Fruit fly (Drosophila melanogaster) whole organism, embryonic: ENCODE results near the gene CG15160.

Source experiments
- Ada2b ChIP-seq: fragments of 200-800 bp; sonication (Bioruptor generic); IDR thresholded peaks from 2 replicates; pipeline ENCODE4 v1.3.6; 2022; ENCODE audit warnings: missing biosample characterization, missing genetic modification characterization
- CG10209 ChIP-seq: fragments of 200-800 bp; sonication (Bioruptor generic); optimal IDR thresholded peaks from 3 replicates; lab custom pipeline; 2017; ENCODE audit warnings: missing biosample characterization, mild to moderate bottlenecking, missing genetic modification characterization, missing genetic modification reagents
- CG10959 ChIP-seq: fragments of 200-800 bp; sonication (Bioruptor generic); IDR thresholded peaks from 2 replicates; pipeline ENCODE4 v1.3.6; 2022; ENCODE audit warnings: missing biosample characterization, missing genetic modification characterization
- CG10979 ChIP-seq: fragments of 200-800 bp; sonication (Bioruptor generic); optimal IDR thresholded peaks from 2 replicates; lab custom pipeline; 2018; ENCODE audit warnings: missing biosample characterization, mild to moderate bottlenecking, missing genetic modification characterization, moderate library complexity
- CG12391 ChIP-seq: fragments of 200-800 bp; sonication (Bioruptor generic); optimal IDR thresholded peaks from 3 replicates; lab custom pipeline; 2018; ENCODE audit warnings: missing biosample characterization, mild to moderate bottlenecking, missing genetic modification characterization, moderate library complexity
- CG14441 ChIP-seq: fragments of 200-800 bp; sonication (Bioruptor generic); IDR thresholded peaks from 2 replicates; pipeline ENCODE4 v1.3.6; 2022; ENCODE audit warnings: missing biosample characterization, missing genetic modification characterization
- CG14710 ChIP-seq: fragments of 200-800 bp; sonication (Bioruptor generic); optimal IDR thresholded peaks from 3 replicates; lab custom pipeline; 2019; ENCODE audit warnings: missing biosample characterization, mild to moderate bottlenecking, missing genetic modification characterization, moderate library complexity
- CG14965 ChIP-seq: fragments of 200-800 bp; sonication (Bioruptor generic); optimal IDR thresholded peaks from 2 replicates; lab custom pipeline; 2016; ENCODE audit warnings: missing biosample characterization, missing genetic modification characterization, borderline replicate concordance
- CG15479 ChIP-seq: fragments of 200-800 bp; sonication (Bioruptor generic); optimal IDR thresholded peaks from 3 replicates; lab custom pipeline; 2019; ENCODE audit warnings: missing biosample characterization, mild to moderate bottlenecking, missing genetic modification characterization, moderate library complexity
- CG15696 ChIP-seq: fragments of 200-800 bp; sonication (Bioruptor generic); optimal IDR thresholded peaks from 2 replicates; lab custom pipeline; 2019; ENCODE audit warnings: missing biosample characterization, mild to moderate bottlenecking, missing genetic modification characterization, moderate library complexity
- CG16779 ChIP-seq: fragments of 200-800 bp; sonication (Bioruptor generic); IDR thresholded peaks from 2 replicates; pipeline ENCODE4 v1.3.6; 2022; ENCODE audit warnings: missing biosample characterization, missing genetic modification characterization
- CG18262 ChIP-seq: fragments of 200-800 bp; optimal IDR thresholded peaks from 3 replicates; lab custom pipeline; 2019; ENCODE audit warnings: missing biosample characterization, mild to moderate bottlenecking, missing genetic modification characterization, moderate library complexity
- CG30403 ChIP-seq: fragments of 200-800 bp; sonication (Bioruptor generic); optimal IDR thresholded peaks from 3 replicates; lab custom pipeline; 2016; ENCODE audit warnings: missing biosample characterization, missing genetic modification characterization
- CG34376 ChIP-seq: fragments of 200-800 bp; sonication (Bioruptor generic); optimal IDR thresholded peaks from 2 replicates; lab custom pipeline; 2018; ENCODE audit warnings: missing biosample characterization, mild to moderate bottlenecking, missing genetic modification characterization
- CG4282 ChIP-seq: fragments of 200-800 bp; sonication (Bioruptor generic); optimal IDR thresholded peaks from 2 replicates; lab custom pipeline; 2016; ENCODE audit warnings: missing biosample characterization, missing genetic modification characterization
- CG8290 ChIP-seq, 3 experiments: fragments of 200-800 bp; sonication (Bioruptor generic); optimal IDR thresholded peaks; 2 replicates each; lab custom pipeline; 2016 to 2019; ENCODE audit warnings: missing biosample characterization in 3 of 3, missing genetic modification characterization in 3 of 3, mild to moderate bottlenecking in 2 of 3, moderate library complexity in 1 of 3
- CG9797 ChIP-seq: fragments of 200-800 bp; sonication (Bioruptor generic); optimal IDR thresholded peaks from 3 replicates; lab custom pipeline; 2018; ENCODE audit warnings: missing biosample characterization, mild to moderate bottlenecking, missing genetic modification characterization
- Ets65A ChIP-seq: fragments of 200-800 bp; sonication (Bioruptor generic); peaks from one replicate; lab custom pipeline; 2016; ENCODE audit warnings: missing biosample characterization, missing genetic modification characterization
- H15 ChIP-seq: fragments of 200-800 bp; sonication (Bioruptor generic); IDR thresholded peaks from 3 replicates; pipeline ENCODE4 v1.3.6; 2022; ENCODE audit warnings: missing biosample characterization, missing genetic modification characterization
- Hmx ChIP-seq: fragments of 200-800 bp; sonication (Bioruptor generic); optimal IDR thresholded peaks from 2 replicates; lab custom pipeline; 2016; ENCODE audit warnings: missing biosample characterization, missing genetic modification characterization
- Med ChIP-seq: fragments of 200-800 bp; sonication (Bioruptor generic); peaks from one replicate; lab custom pipeline; 2016; ENCODE audit warnings: missing biosample characterization, missing genetic modification characterization, mild to moderate bottlenecking, inconsistent platforms, moderate library complexity
- Neu2 ChIP-seq: fragments of 200-800 bp; sonication (Bioruptor generic); optimal IDR thresholded peaks from 3 replicates; lab custom pipeline; 2016; ENCODE audit warnings: missing biosample characterization, missing genetic modification characterization, borderline replicate concordance
- Ravus ChIP-seq: fragments of 200-800 bp; sonication (Bioruptor generic); IDR thresholded peaks from 2 replicates; pipeline ENCODE4 v1.3.6; 2022; ENCODE audit warnings: missing biosample characterization, missing genetic modification characterization
- Xrp1 ChIP-seq: fragments of 200-800 bp; sonication (Bioruptor generic); IDR thresholded peaks from 2 replicates; pipeline ENCODE4 v1.3.6; 2022; ENCODE audit warnings: missing biosample characterization, missing genetic modification characterization
- al ChIP-seq: fragments of 200-800 bp; sonication (Bioruptor generic); IDR thresholded peaks from 2 replicates; pipeline ENCODE4 v1.3.6; 2022; ENCODE audit warnings: missing biosample characterization, missing genetic modification characterization
- az2 ChIP-seq: fragments of 200-800 bp; sonication (Bioruptor generic); optimal IDR thresholded peaks from 3 replicates; lab custom pipeline; 2016; ENCODE audit warnings: missing biosample characterization, missing genetic modification characterization
- bab2 ChIP-seq: fragments of 200-800 bp; sonication (Bioruptor generic); optimal IDR thresholded peaks from 2 replicates; lab custom pipeline; 2016; ENCODE audit warnings: missing biosample characterization, missing genetic modification characterization
- bbx ChIP-seq: fragments of 200-800 bp; sonication (Bioruptor generic); IDR thresholded peaks from 2 replicates; pipeline ENCODE4 v1.3.6; 2022; ENCODE audit warnings: missing biosample characterization, missing genetic modification characterization; ENCODE audit not compliant: partially characterized antibody
- bcd ChIP-seq: fragments of 200-800 bp; sonication (Bioruptor generic); optimal IDR thresholded peaks from 2 replicates; lab custom pipeline; 2017; ENCODE audit warnings: missing biosample characterization, mild to moderate bottlenecking, missing genetic modification characterization
- bsh ChIP-seq, 2 experiments: fragments of 200-800 bp; sonication (Bioruptor generic); optimal IDR thresholded peaks; 2 replicates each; lab custom pipeline; 2017 to 2018; ENCODE audit warnings: mild to moderate bottlenecking in 2 of 2, missing biosample characterization in 2 of 2, missing genetic modification characterization in 2 of 2, moderate library complexity in 1 of 2
- dpn ChIP-seq, 2 experiments: fragments of 200-800 bp; sonication (Bioruptor generic); optimal IDR thresholded peaks; 3 replicates each; lab custom pipeline; 2016; ENCODE audit warnings: missing biosample characterization in 2 of 2, missing genetic modification characterization in 2 of 2
- esg ChIP-seq: fragments of 200-800 bp; sonication (Bioruptor generic); conservative IDR thresholded peaks from 2 replicates; pipeline ENCODE4 v1.3.6; 2022; ENCODE audit warnings: missing biosample characterization, missing genetic modification characterization
- exex ChIP-seq: fragments of 200-800 bp; sonication (Bioruptor generic); optimal IDR thresholded peaks from 4 replicates; lab custom pipeline; 2018; ENCODE audit warnings: missing biosample characterization, mild to moderate bottlenecking, missing genetic modification characterization, moderate library complexity
- fd102C ChIP-seq: fragments of 200-800 bp; sonication (Bioruptor generic); optimal IDR thresholded peaks from 2 replicates; lab custom pipeline; 2018; ENCODE audit warnings: missing biosample characterization, mild to moderate bottlenecking, missing genetic modification characterization, moderate library complexity
- gcm ChIP-seq: fragments of 200-800 bp; sonication (Bioruptor generic); optimal IDR thresholded peaks from 2 replicates; lab custom pipeline; 2019; ENCODE audit warnings: missing biosample characterization, mild to moderate bottlenecking, missing genetic modification characterization, moderate library complexity
- jing ChIP-seq: fragments of 200-800 bp; sonication (Bioruptor generic); optimal IDR thresholded peaks from 2 replicates; lab custom pipeline; 2018; ENCODE audit warnings: missing biosample characterization, mild to moderate bottlenecking, missing genetic modification characterization
- lola ChIP-seq, 3 experiments: fragments of >200 bp in 2 of 3; fragments of 200-800 bp in 1 of 3; sonication (Bioruptor generic) in 1 of 3; optimal IDR thresholded peaks; 2 replicates each; lab custom pipeline; 2017 to 2019; ENCODE audit warnings: missing biosample characterization in 3 of 3, missing genetic modification characterization in 3 of 3, mild to moderate bottlenecking in 1 of 3, moderate library complexity in 1 of 3
- lov ChIP-seq, 2 experiments: fragments of 200-800 bp in 1 of 2; fragments of >200 bp in 1 of 2; sonication (Bioruptor generic) in 1 of 2; IDR thresholded peaks in 1 of 2; optimal IDR thresholded peaks in 1 of 2; 2 replicates in 1 of 2; 3 replicates in 1 of 2; pipeline versions ENCODE4 v1.3.6 to Lab custom; 2017 to 2022; ENCODE audit warnings: missing biosample characterization in 1 of 2, missing genetic modification characterization in 1 of 2
- mam ChIP-seq: fragments of 200-800 bp; sonication (Bioruptor generic); optimal IDR thresholded peaks from 3 replicates; lab custom pipeline; 2016; ENCODE audit warnings: missing biosample characterization, missing genetic modification characterization
- otp ChIP-seq: fragments of 200-800 bp; sonication (Bioruptor generic); IDR thresholded peaks from 3 replicates; pipeline ENCODE4, ENCODE4 v1.3.6; 2022; ENCODE audit warnings: missing biosample characterization, missing genetic modification characterization
- prd ChIP-seq, 3 experiments: fragments of >200 bp in 2 of 3; fragments of 200-800 bp in 1 of 3; sonication (Bioruptor generic) in 1 of 3; optimal IDR thresholded peaks in 2 of 3; IDR thresholded peaks in 1 of 3; 2 replicates in 2 of 3; 3 replicates in 1 of 3; pipeline versions ENCODE4 v1.3.6 to Lab custom; 2017 to 2022; ENCODE audit warnings: missing biosample characterization in 1 of 3, missing genetic modification characterization in 1 of 3
- seq ChIP-seq: fragments of 200-800 bp; sonication (Bioruptor generic); IDR thresholded peaks from 2 replicates; pipeline ENCODE4 v1.3.6; 2022; ENCODE audit warnings: missing biosample characterization, missing genetic modification characterization
- tgo ChIP-seq: fragments of 200-800 bp; sonication (Bioruptor generic); IDR thresholded peaks from 3 replicates; pipeline ENCODE4 v1.3.6; 2022; ENCODE audit warnings: missing biosample characterization, missing genetic modification characterization
- tin ChIP-seq: fragments of 200-800 bp; sonication (Bioruptor generic); optimal IDR thresholded peaks from 3 replicates; lab custom pipeline; 2016; ENCODE audit warnings: missing biosample characterization, missing genetic modification characterization
- tll ChIP-seq, 2 experiments: fragments of 200-800 bp in 1 of 2; fragments of >200 bp in 1 of 2; sonication (Bioruptor generic) in 1 of 2; optimal IDR thresholded peaks; 2 replicates each; lab custom pipeline; 2017 to 2019; ENCODE audit warnings: missing biosample characterization in 2 of 2, missing genetic modification characterization in 2 of 2, mild to moderate bottlenecking in 1 of 2, moderate library complexity in 1 of 2
- vfl ChIP-seq: fragments of 200-800 bp; sonication (Bioruptor generic); optimal IDR thresholded peaks from 2 replicates; lab custom pipeline; 2016; ENCODE audit warnings: missing biosample characterization, missing genetic modification characterization
- zen ChIP-seq: fragments of 200-800 bp; sonication (Bioruptor generic); optimal IDR thresholded peaks from 3 replicates; lab custom pipeline; 2018; ENCODE audit warnings: missing biosample characterization, mild to moderate bottlenecking, missing genetic modification characterization, moderate library complexity
- zfh1 ChIP-seq: fragments of 200-800 bp; sonication (Bioruptor generic); IDR thresholded peaks from 3 replicates; pipeline ENCODE4 v1.3.6; 2022; ENCODE audit warnings: missing biosample characterization, missing genetic modification characterization

The CG15160 gene

DNA sequence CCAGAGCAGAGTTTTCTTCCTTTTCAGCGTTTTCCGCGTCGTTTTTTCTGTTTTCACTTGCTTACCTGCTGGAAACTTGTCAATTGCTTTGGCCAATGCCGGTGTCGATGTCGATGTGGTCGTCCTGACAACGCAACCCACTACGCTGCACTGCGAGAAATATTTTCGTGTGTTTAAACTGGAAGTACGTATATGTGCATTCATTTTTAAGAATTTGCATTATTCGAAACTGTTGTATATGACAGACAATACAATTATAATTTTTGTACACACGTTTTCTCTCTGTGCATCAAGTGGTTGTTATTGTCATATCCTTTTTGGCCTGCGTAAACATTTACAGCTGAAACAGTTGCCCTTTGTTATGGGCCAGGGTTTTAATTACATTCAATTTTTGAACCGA, 25.3 kb downstream of the CG15160 start, which contains the start of gene IFT46 (continued):
- TF ChIP-seq tll (GFP tag; optimal IDR thresholded peaks at IDR 0.05; lab: Kevin White, UChicago): peak in 1 of 2 experiments; percentile 89
- TF ChIP-seq lov (optimal IDR thresholded peaks at IDR 0.05; lab: Kevin White, UChicago): no peak
- 0 out of 3 replicates have a peak, but pooled peaks have one; percentile 61 for TF ChIP-seq lov (GFP tag; IDR thresholded peaks at IDR 0.05; lab: Robert Waterston, UW)
- TF ChIP-seq CG12391 (tag; lab: Kevin White, UChicago): peak; percentile 3
- TF ChIP-seq bsh (GFP tag; optimal IDR thresholded peaks at IDR 0.05; lab: Kevin White, UChicago): peak in 1 of 2 experiments; percentile 19
- TF ChIP-seq bab2 (GFP tag; lab: Kevin White, UChicago): peak; percentile 25
- peak; percentile 46 for TF ChIP-seq CG15696
- TF ChIP-seq CG9797 (GFP tag; lab: Kevin White, UChicago): no peak
- no peak for TF ChIP-seq bbx
- TF ChIP-seq H15 (GFP tag; lab: Robert Waterston, UW): 0 out of 3 replicates have a peak, but pooled peaks have one; percentile 23
- no peak for TF ChIP-seq bcd
- no peak for TF ChIP-seq gcm (GFP tag; lab: Kevin White, UChicago)
- no peak for TF ChIP-seq otp (GFP tag; lab: Robert Waterston, UW)
- 0 out of 2 replicates have a peak, but pooled peaks have one; percentile 25 for TF ChIP-seq seq (GFP tag; lab: Robert Waterston, UW)
- peak; percentile 55 for TF ChIP-seq fd102C
- no peak for TF ChIP-seq exex
- peak; percentile 88 for TF ChIP-seq Ets65A (GFP tag; lab: Kevin White, UChicago)
- TF ChIP-seq Ravus (GFP tag; lab: Robert Waterston, UW): no peak
- TF ChIP-seq CG14965: no peak
- peak; percentile 71 for TF ChIP-seq zfh1 (GFP tag; lab: Robert Waterston, UW)
- peak; percentile 34; the same call in 1 of the 2 replicates for TF ChIP-seq esg (GFP tag; lab: Robert Waterston, UW)
- TF ChIP-seq al (GFP tag; lab: Robert Waterston, UW): no peak
- TF ChIP-seq tin (GFP tag; lab: Kevin White, UChicago): peak; percentile 8
- TF ChIP-seq CG4282 (GFP tag; lab: Kevin White, UChicago): no peak
- peak; percentile 1 for TF ChIP-seq CG14710 (tag; lab: Kevin White, UChicago)
- TF ChIP-seq CG18262 (tag; lab: Kevin White, UChicago): peak; percentile 11
- TF ChIP-seq Xrp1 (GFP tag; lab: Robert Waterston, UW): peak; percentile 61
- no peak for TF ChIP-seq CG16779 (GFP tag; lab: Robert Waterston, UW)
- TF ChIP-seq Hmx: no peak
- peak; percentile 96 for TF ChIP-seq zen (tag; lab: Kevin White, UChicago)
- TF ChIP-seq Med (GFP tag; lab: Kevin White, UChicago): peak; percentile 80
- TF ChIP-seq Neu2 (GFP tag; lab: Kevin White, UChicago): peak; percentile 48
- no peak for TF ChIP-seq CG34376 (GFP tag; lab: Kevin White, UChicago)
- peak; percentile 33 for TF ChIP-seq mam
- TF ChIP-seq CG10979: peak; percentile 14
- 0 out of 3 replicates have a peak, but pooled peaks have one; percentile 14 for TF ChIP-seq tgo (GFP tag; lab: Robert Waterston, UW)
- peak; percentile 4 for TF ChIP-seq CG10209 (GFP tag; lab: Kevin White, UChicago)
- TF ChIP-seq CG8290 (GFP tag; optimal IDR thresholded peaks at IDR 0.05; lab: Kevin White, UChicago): no peak
- no peak for TF ChIP-seq CG8290 (tag; optimal IDR thresholded peaks at IDR 0.05; lab: Kevin White, UChicago)
- TF ChIP-seq Ada2b (GFP tag; lab: Robert Waterston, UW): 0 out of 2 replicates have a peak, but pooled peaks have one; percentile 23
- peak; percentile 73 for TF ChIP-seq CG15479 (GFP tag; lab: Kevin White, UChicago)
- TF ChIP-seq prd (optimal IDR thresholded peaks at IDR 0.05; lab: Kevin White, UChicago): no peak
- peak; percentile 87 for TF ChIP-seq prd (GFP tag; IDR thresholded peaks at IDR 0.05; lab: Robert Waterston, UW)
- TF ChIP-seq CG10959: peak; percentile 54; the same call in 1 of the 2 replicates
- TF ChIP-seq vfl (GFP tag; lab: Kevin White, UChicago): no peak
- TF ChIP-seq dpn (GFP tag; optimal IDR thresholded peaks at IDR 0.05; lab: Kevin White, UChicago): peak; percentile 24 to 26
- TF ChIP-seq az2: peak; percentile 9
- no peak for TF ChIP-seq jing (GFP tag; lab: Kevin White, UChicago)
- peak; percentile 13 for TF ChIP-seq CG30403 (GFP tag; lab: Kevin White, UChicago)
- peak in 1 of 3 experiments; percentile 10 for TF ChIP-seq lola (GFP tag; optimal IDR thresholded peaks at IDR 0.05; lab: Kevin White, UChicago)
- TF ChIP-seq CG14441: no peak
